Worm (Caenorhabditis elegans) whole organism, L1 larva: Measurements from ENCODE around the gene nduf-9.

ENCODE experiments used
- C16A3.4 ChIP-seq: fragments of 150-350 bp; optimal IDR thresholded peaks from 2 replicates; lab custom pipeline; 2014; ENCODE audit warnings: missing biosample characterization, missing genetic modification characterization
- Y116A8C.19 ChIP-seq: sonication (generic microtip); optimal IDR thresholded peaks from 2 replicates; lab custom pipeline; 2016; ENCODE audit warnings: missing compliant biosample characterization, missing genetic modification characterization, borderline replicate concordance
- aha-1 ChIP-seq: fragments of 150-350 bp; optimal IDR thresholded peaks from 2 replicates; lab custom pipeline; 2014; ENCODE audit warnings: missing biosample characterization, missing genetic modification characterization
- aly-2 ChIP-seq: fragments of 150-350 bp; optimal IDR thresholded peaks from 2 replicates; lab custom pipeline; 2014; ENCODE audit warnings: missing biosample characterization, missing genetic modification characterization
- ama-1 ChIP-seq: fragments of 150-350 bp; optimal IDR thresholded peaks from 2 replicates; lab custom pipeline; 2014
- blmp-1 ChIP-seq: fragments of 150-350 bp; optimal IDR thresholded peaks from 2 replicates; lab custom pipeline; 2014; ENCODE audit warnings: missing biosample characterization, missing genetic modification characterization
- ceh-63 ChIP-seq: fragments of 200-800 bp; sonication (Bioruptor generic); optimal IDR thresholded peaks from 2 replicates; lab custom pipeline; 2018; ENCODE audit warnings: mild to moderate bottlenecking, missing genetic modification characterization, missing compliant biosample characterization
- ceh-8 ChIP-seq: fragments of 200-800 bp; sonication (Bioruptor generic); optimal IDR thresholded peaks from 2 replicates; lab custom pipeline; 2018; ENCODE audit warnings: mild to moderate bottlenecking, missing genetic modification characterization, moderate library complexity, missing compliant biosample characterization
- ceh-90 ChIP-seq: sonication (generic microtip); optimal IDR thresholded peaks from 2 replicates; lab custom pipeline; 2016; ENCODE audit warnings: missing genetic modification characterization, missing compliant biosample characterization
- dpl-1 ChIP-seq, 3 experiments: fragments of 150-350 bp in 2 of 3; sonication (generic microtip) in 1 of 3; optimal IDR thresholded peaks; 2 replicates each; lab custom pipeline; 2014 to 2017; ENCODE audit warnings: missing biosample characterization in 3 of 3, missing genetic modification characterization in 3 of 3, missing genetic modification reagents in 3 of 3
- efl-1 ChIP-seq, 4 experiments: fragments of 150-350 bp; optimal IDR thresholded peaks in 3 of 4; peaks in 1 of 4; 1 replicate in 1 of 4; 2 replicates in 3 of 4; lab custom pipeline; 2014; ENCODE audit warnings: missing biosample characterization in 2 of 4, missing genetic modification characterization in 2 of 4, missing genetic modification reagents in 2 of 4
- elt-2 ChIP-seq: sonication (generic microtip); optimal IDR thresholded peaks from 2 replicates; lab custom pipeline; 2016; ENCODE audit warnings: missing genetic modification characterization, mild to moderate bottlenecking, inconsistent platforms, missing compliant biosample characterization, missing genetic modification reagents
- elt-3 ChIP-seq, 6 experiments: fragments of 150-350 bp in 1 of 6; sonication (generic microtip); optimal IDR thresholded peaks; 2 replicates each; lab custom pipeline; 2017 to 2018; ENCODE audit warnings: missing biosample characterization in 6 of 6, missing genetic modification characterization in 6 of 6, inconsistent platforms in 1 of 6
- ets-5 ChIP-seq: fragments of 200-800 bp; sonication (Bioruptor generic); IDR thresholded peaks from 2 replicates; pipeline ENCODE4 v1.3.6; 2022; ENCODE audit warnings: missing genetic modification characterization, missing compliant biosample characterization
- fkh-8 ChIP-seq: sonication (generic microtip); optimal IDR thresholded peaks from 2 replicates; lab custom pipeline; 2016; ENCODE audit warnings: mild to moderate bottlenecking, missing genetic modification characterization, missing compliant biosample characterization
- fos-1 ChIP-seq: fragments of 150-350 bp; optimal IDR thresholded peaks from 2 replicates; lab custom pipeline; 2014; ENCODE audit warnings: missing biosample characterization, missing genetic modification characterization
- grh-1 ChIP-seq: fragments of 200-800 bp; sonication (Bioruptor generic); IDR thresholded peaks from 2 replicates; pipeline ENCODE4 v1.3.6; 2022; ENCODE audit warnings: missing genetic modification reagents, missing genetic modification characterization, missing compliant biosample characterization
- hlh-17 ChIP-seq: fragments of 200-800 bp; sonication (Bioruptor generic); optimal IDR thresholded peaks from 2 replicates; lab custom pipeline; 2018; ENCODE audit warnings: missing genetic modification characterization, mild to moderate bottlenecking, missing compliant biosample characterization, moderate library complexity, borderline replicate concordance
- hpl-2 ChIP-seq: fragments of 150-350 bp; optimal IDR thresholded peaks from 2 replicates; lab custom pipeline; 2014; ENCODE audit warnings: missing biosample characterization, missing genetic modification reagents, missing genetic modification characterization
- lin-14 ChIP-seq: fragments of 200-800 bp; sonication (Bioruptor generic); optimal IDR thresholded peaks from 2 replicates; lab custom pipeline; 2018; ENCODE audit warnings: mild to moderate bottlenecking, missing genetic modification characterization, moderate library complexity, missing compliant biosample characterization
- lin-35 ChIP-seq, 2 experiments: fragments of 150-350 bp; optimal IDR thresholded peaks; 2 replicates each; lab custom pipeline; 2014; ENCODE audit warnings: missing biosample characterization in 2 of 2, missing genetic modification characterization in 2 of 2, missing genetic modification reagents in 2 of 2
- lin-39 ChIP-seq: fragments of 150-350 bp; optimal IDR thresholded peaks from 2 replicates; lab custom pipeline; 2014; ENCODE audit warnings: missing biosample characterization, missing genetic modification reagents, missing genetic modification characterization
- lir-3 ChIP-seq: sonication (generic microtip); optimal IDR thresholded peaks from 2 replicates; lab custom pipeline; 2016; ENCODE audit warnings: mild to moderate bottlenecking, missing genetic modification characterization, moderate library complexity, missing compliant biosample characterization; ENCODE audit not compliant: poor library complexity
- lsy-2 ChIP-seq, 2 experiments: fragments of 150-350 bp; optimal IDR thresholded peaks; 2 replicates each; lab custom pipeline; 2014; ENCODE audit warnings: missing biosample characterization in 2 of 2, missing genetic modification characterization in 2 of 2
- mab-9 ChIP-seq: fragments of 200-800 bp; sonication (Bioruptor generic); IDR thresholded peaks from 2 replicates; pipeline ENCODE4 v1.3.6; 2022; ENCODE audit warnings: missing genetic modification reagents, missing genetic modification characterization, missing compliant biosample characterization
- mef-2 ChIP-seq: fragments of 150-350 bp; optimal IDR thresholded peaks from 2 replicates; lab custom pipeline; 2014; ENCODE audit warnings: missing biosample characterization, missing genetic modification characterization
- mep-1 ChIP-seq: fragments of 150-350 bp; optimal IDR thresholded peaks from 2 replicates; lab custom pipeline; 2014; ENCODE audit warnings: missing biosample characterization, missing genetic modification characterization
- nhr-11 ChIP-seq: fragments of 150-350 bp; optimal IDR thresholded peaks from 2 replicates; lab custom pipeline; 2014; ENCODE audit warnings: missing biosample characterization, missing genetic modification characterization
- nhr-19 ChIP-seq: fragments of 200-800 bp; sonication (Bioruptor generic); conservative IDR thresholded peaks from 2 replicates; pipeline ENCODE4 v1.3.6; 2022; ENCODE audit warnings: missing genetic modification characterization, missing compliant biosample characterization
- nhr-20 ChIP-seq: sonication (generic microtip); optimal IDR thresholded peaks from 2 replicates; lab custom pipeline; 2016; ENCODE audit warnings: mild to moderate bottlenecking, missing genetic modification characterization, missing compliant biosample characterization
- nhr-47 ChIP-seq: sonication (generic microtip); optimal IDR thresholded peaks from 2 replicates; lab custom pipeline; 2016; ENCODE audit warnings: mild to moderate bottlenecking, missing genetic modification characterization, moderate library complexity, missing compliant biosample characterization
- nhr-71 ChIP-seq: sonication (generic microtip); optimal IDR thresholded peaks from 2 replicates; lab custom pipeline; 2016; ENCODE audit warnings: mild to moderate bottlenecking, missing genetic modification characterization, moderate library complexity, missing compliant biosample characterization
- nhr-84 ChIP-seq: sonication (generic microtip); optimal IDR thresholded peaks from 2 replicates; lab custom pipeline; 2017; ENCODE audit warnings: missing biosample characterization, missing genetic modification characterization
- nhr-85 ChIP-seq: sonication (generic microtip); peaks from one replicate; lab custom pipeline; 2016; ENCODE audit warnings: missing genetic modification characterization, inconsistent platforms, missing compliant biosample characterization
- pag-3 ChIP-seq: sonication (generic microtip); optimal IDR thresholded peaks from 2 replicates; lab custom pipeline; 2017; ENCODE audit warnings: missing genetic modification characterization, mild to moderate bottlenecking, missing compliant biosample characterization, antibody characterized with exemption, borderline replicate concordance; ENCODE audit not compliant: insufficient read depth
- pax-3 ChIP-seq: fragments of 200-800 bp; sonication (Bioruptor generic); optimal IDR thresholded peaks from 2 replicates; lab custom pipeline; 2018; ENCODE audit warnings: mild to moderate bottlenecking, missing genetic modification characterization, moderate library complexity, missing compliant biosample characterization
- pqm-1 ChIP-seq: sonication (generic microtip); optimal IDR thresholded peaks from 3 replicates; lab custom pipeline; 2017; ENCODE audit warnings: missing biosample characterization, missing genetic modification characterization
- rnt-1 ChIP-seq: sonication (generic microtip); optimal IDR thresholded peaks from 2 replicates; lab custom pipeline; 2016; ENCODE audit warnings: mild to moderate bottlenecking, missing genetic modification characterization, moderate library complexity, missing compliant biosample characterization
- snpc-4 ChIP-seq: fragments of 150-350 bp; optimal IDR thresholded peaks from 2 replicates; lab custom pipeline; 2014; ENCODE audit warnings: missing biosample characterization, missing genetic modification characterization
- snu-23 ChIP-seq: sonication (generic microtip); optimal IDR thresholded peaks from 2 replicates; lab custom pipeline; 2016; ENCODE audit warnings: missing genetic modification characterization, missing compliant biosample characterization
- sptf-1 ChIP-seq: fragments of 150-350 bp; optimal IDR thresholded peaks from 2 replicates; lab custom pipeline; 2014; ENCODE audit warnings: missing biosample characterization, missing genetic modification characterization
- swsn-7 ChIP-seq: sonication (generic microtip); optimal IDR thresholded peaks from 2 replicates; lab custom pipeline; 2016; ENCODE audit warnings: missing genetic modification characterization, missing compliant biosample characterization
- tbx-2 ChIP-seq: sonication (generic microtip); optimal IDR thresholded peaks from 2 replicates; lab custom pipeline; 2016; ENCODE audit warnings: missing genetic modification characterization, missing compliant biosample characterization
- tlp-1 ChIP-seq: fragments of 150-350 bp; optimal IDR thresholded peaks from 2 replicates; lab custom pipeline; 2014; ENCODE audit warnings: missing biosample characterization, missing genetic modification characterization
- unc-62 ChIP-seq: fragments of 150-350 bp; optimal IDR thresholded peaks from 2 replicates; lab custom pipeline; 2014; ENCODE audit warnings: missing biosample characterization, missing genetic modification reagents, missing genetic modification characterization
- unc-98 ChIP-seq: fragments of 200-800 bp; sonication (Bioruptor generic); IDR thresholded peaks from 2 replicates; pipeline ENCODE4 v1.3.6; 2022; ENCODE audit warnings: missing genetic modification characterization, missing compliant biosample characterization
- vab-15 ChIP-seq: sonication (generic microtip); optimal IDR thresholded peaks from 2 replicates; lab custom pipeline; 2017; ENCODE audit warnings: missing genotype, mild to moderate bottlenecking, missing genetic modification characterization, missing compliant biosample characterization
- xbp-1 ChIP-seq: sonication (generic microtip); optimal IDR thresholded peaks from 2 replicates; lab custom pipeline; 2016; ENCODE audit warnings: missing genetic modification characterization, missing compliant biosample characterization
- zag-1 ChIP-seq: fragments of 150-350 bp; optimal IDR thresholded peaks from 2 replicates; lab custom pipeline; 2014; ENCODE audit warnings: missing biosample characterization, missing genetic modification characterization
- ztf-4 ChIP-seq: fragments of 150-350 bp; optimal IDR thresholded peaks from 2 replicates; lab custom pipeline; 2014; ENCODE audit warnings: missing biosample characterization, missing genetic modification characterization

The nduf-9 gene

DNA sequence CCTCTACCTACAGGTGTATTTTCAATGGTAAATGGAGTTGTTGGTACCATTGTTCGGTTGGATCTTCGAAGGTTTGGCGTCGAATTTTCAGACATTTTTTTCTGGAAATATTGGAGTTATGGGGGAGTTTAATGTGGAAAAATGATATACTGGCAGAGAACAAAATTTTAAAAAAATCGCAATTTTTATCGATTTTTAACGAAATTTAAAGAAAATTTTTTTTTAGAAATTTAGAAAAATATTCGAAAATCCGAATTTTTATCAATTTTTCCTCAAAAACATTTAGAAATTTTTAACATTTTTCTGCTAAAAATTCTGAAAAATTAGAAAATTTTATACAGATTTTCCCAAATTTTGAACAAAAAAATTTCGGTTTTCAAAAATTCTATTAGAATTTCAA is 30.2 kb upstream of the nduf-9 start, which contains the start of gene Y53G8AM.8:
Gene Y53G8AM.8 (minus strand): TSS at position 101 of the 400 bp plus-strand sequence.
- TF ChIP-seq lir-3 (tag; lab: Kevin White, UChicago), result no peak
- TF ChIP-seq nhr-11 (tag; lab: Kevin White, UChicago), result no peak
- no peak for TF ChIP-seq pqm-1 (tag; lab: Kevin White, UChicago)
- TF ChIP-seq ets-5, result no peak
- no peak for TF ChIP-seq nhr-47
- no peak for TF ChIP-seq mef-2 (tag; lab: Kevin White, UChicago)
- no peak for TF ChIP-seq nhr-84
- TF ChIP-seq hpl-2 (GFP tag; lab: Kevin White, UChicago), result no peak
- TF ChIP-seq xbp-1 (tag; lab: Kevin White, UChicago), result no peak
- no peak for TF ChIP-seq dpl-1 (GFP tag; optimal IDR thresholded peaks at IDR 0.05; lab: Kevin White, UChicago)
- TF ChIP-seq unc-98 (GFP tag; lab: Robert Waterston, UW), result no peak
- no peak for TF ChIP-seq nhr-85 (tag; lab: Kevin White, UChicago)
- no peak for TF ChIP-seq ceh-63 (GFP tag; lab: Kevin White, UChicago)
- no peak for TF ChIP-seq vab-15 (tag; lab: Kevin White, UChicago)
- TF ChIP-seq grh-1, result no peak
- TF ChIP-seq snpc-4 (tag; lab: Kevin White, UChicago), result no peak
- no peak for TF ChIP-seq fos-1 (tag; lab: Kevin White, UChicago)
- no peak for TF ChIP-seq pag-3 (tag; lab: Kevin White, UChicago)
- no peak for TF ChIP-seq rnt-1 (tag; lab: Kevin White, UChicago)

DNA sequence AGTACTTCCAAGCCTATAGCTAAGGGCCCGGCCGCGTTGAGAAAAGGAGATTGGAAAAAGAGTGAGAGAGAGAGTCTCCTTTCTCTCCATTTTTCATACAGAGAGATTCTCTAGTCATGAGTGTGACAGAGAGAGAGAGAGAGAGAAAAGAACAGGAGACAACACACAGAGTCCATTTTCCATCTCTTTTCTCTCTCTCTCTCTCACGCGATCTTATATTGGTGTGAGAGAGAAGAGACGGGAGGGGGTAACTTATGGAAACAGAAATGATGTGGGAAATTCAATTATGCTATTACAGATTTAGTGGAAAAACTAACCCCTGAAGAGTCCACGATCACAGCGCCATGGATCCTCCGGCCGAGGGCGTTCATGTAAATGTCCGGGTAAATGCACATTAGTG is 24.8 kb upstream of the nduf-9 start:
- TF ChIP-seq pax-3 (no peak), nhr-47 (peak; percentile 20), ama-1 (lab: Kevin White, UChicago) (no peak), lin-35 (GFP tag; optimal IDR thresholded peaks at IDR 0.05; lab: Kevin White, UChicago) (peak; percentile 54 to 61), grh-1 (no peak), unc-62 (no peak), zag-1 (tag; lab: Kevin White, UChicago) (no peak), lin-14 (GFP tag; lab: Kevin White, UChicago) (peak; percentile 79), dpl-1 (GFP tag; optimal IDR thresholded peaks at IDR 0.05; lab: Kevin White, UChicago) (peak in 2 of 3 experiments; percentile 11 to 27), Y116A8C.19 (tag; lab: Kevin White, UChicago) (no peak), ztf-4 (tag; lab: Kevin White, UChicago) (no peak), vab-15 (tag; lab: Kevin White, UChicago) (no peak), C16A3.4 (tag; lab: Kevin White, UChicago) (peak; percentile 32), sptf-1 (tag; lab: Kevin White, UChicago) (no peak), elt-3 (tag; optimal IDR thresholded peaks at IDR 0.05; lab: Kevin White, UChicago) (no peak), hlh-17 (GFP tag; lab: Kevin White, UChicago) (no peak), aly-2 (tag; lab: Kevin White, UChicago) (no peak), aha-1 (tag; lab: Kevin White, UChicago) (no peak), nhr-11 (tag; lab: Kevin White, UChicago) (no peak), tbx-2 (peak; percentile 40), ceh-8 (GFP tag; lab: Kevin White, UChicago) (no peak), lsy-2 (tag; optimal IDR thresholded peaks at IDR 0.05; lab: Kevin White, UChicago) (peak; percentile 45 to 69), nhr-19 (GFP tag; lab: Robert Waterston, UW) (peak; percentile 47), lin-39 (tag; lab: Kevin White, UChicago) (no peak), snu-23 (peak; percentile 71), blmp-1 (tag; lab: Kevin White, UChicago) (peak; percentile 74), snpc-4 (tag; lab: Kevin White, UChicago) (no peak), ceh-90 (tag; lab: Kevin White, UChicago) (no peak), swsn-7 (tag; lab: Kevin White, UChicago) (peak; percentile 27), fkh-8 (peak; percentile 40), mab-9 (GFP tag; lab: Robert Waterston, UW) (no peak), nhr-71 (peak; percentile 69), mep-1 (tag; lab: Kevin White, UChicago) (peak; percentile 65), fos-1 (tag; lab: Kevin White, UChicago) (no peak), xbp-1 (tag; lab: Kevin White, UChicago) (peak; percentile 12), tlp-1 (tag; lab: Kevin White, UChicago) (no peak), elt-2 (tag; lab: Kevin White, UChicago) (no peak), nhr-85 (tag; lab: Kevin White, UChicago) (peak; percentile 75), efl-1 (optimal IDR thresholded peaks at IDR 0.05; lab: Kevin White, UChicago) (peak; percentile 45 to 73), efl-1 (GFP tag; optimal IDR thresholded peaks at IDR 0.05 in 1 of 2; lab: Kevin White, UChicago) (peak in 1 of 2 experiments; percentile 2), nhr-20 (tag; lab: Kevin White, UChicago) (peak; percentile 71), rnt-1 (tag; lab: Kevin White, UChicago) (peak; percentile 65)
